Fruit fly (Drosophila melanogaster) whole organism, embryonic: Measurements from ENCODE around the gene MFS18.
A peak's percentile ranks its signal among the peaks of the same experiment; 100 is the strongest.

ENCODE experiments used
- C15 ChIP-seq: fragments of 200-800 bp; sonication (Bioruptor generic); IDR thresholded peaks from 3 replicates; pipeline ENCODE4 v1.3.6; 2022; ENCODE audit warnings: missing biosample characterization, missing genetic modification characterization
- CG10462 ChIP-seq: fragments of 200-800 bp; sonication (Bioruptor generic); optimal IDR thresholded peaks from 2 replicates; lab custom pipeline; 2016; ENCODE audit warnings: missing biosample characterization, missing genetic modification characterization
- CG10959 ChIP-seq: fragments of 200-800 bp; sonication (Bioruptor generic); IDR thresholded peaks from 2 replicates; pipeline ENCODE4 v1.3.6; 2022; ENCODE audit warnings: missing biosample characterization, missing genetic modification characterization
- CG12659 ChIP-seq: fragments of 200-800 bp; sonication (Bioruptor generic); optimal IDR thresholded peaks from 3 replicates; lab custom pipeline; 2017; ENCODE audit warnings: mild to moderate bottlenecking, missing biosample characterization, missing genetic modification reagents, missing genetic modification characterization
- CG12942 ChIP-seq: fragments of 200-800 bp; sonication (Bioruptor generic); optimal IDR thresholded peaks from 3 replicates; lab custom pipeline; 2016; ENCODE audit warnings: missing biosample characterization, missing genetic modification characterization
- CG17186 ChIP-seq: fragments of 200-800 bp; sonication (Bioruptor generic); optimal IDR thresholded peaks from 3 replicates; lab custom pipeline; 2017; ENCODE audit warnings: missing biosample characterization, missing genetic modification reagents, missing genetic modification characterization
- CG18011 ChIP-seq: fragments of 200-800 bp; sonication (Bioruptor generic); optimal IDR thresholded peaks from 2 replicates; lab custom pipeline; 2017; ENCODE audit warnings: missing biosample characterization, missing genetic modification characterization, mild to moderate bottlenecking, moderate library complexity, missing genotype
- CG18764 ChIP-seq: fragments of 200-800 bp; sonication (Bioruptor generic); optimal IDR thresholded peaks from 3 replicates; lab custom pipeline; 2016; ENCODE audit warnings: missing biosample characterization, missing genetic modification characterization
- CG33213 ChIP-seq: fragments of 200-800 bp; sonication (Bioruptor generic); optimal IDR thresholded peaks from 3 replicates; lab custom pipeline; 2016; ENCODE audit warnings: missing biosample characterization, missing genetic modification characterization
- CG3407 ChIP-seq: fragments of 200-800 bp; sonication (Bioruptor generic); optimal IDR thresholded peaks from 2 replicates; lab custom pipeline; 2018; ENCODE audit warnings: missing biosample characterization, mild to moderate bottlenecking, missing genetic modification characterization
- CG3726 ChIP-seq: fragments of 200-800 bp; sonication (Bioruptor generic); IDR thresholded peaks from 3 replicates; pipeline ENCODE4, ENCODE4 v1.3.6; 2022; ENCODE audit warnings: missing biosample characterization, missing genetic modification characterization
- CG3995 ChIP-seq: fragments of 200-800 bp; sonication (Bioruptor generic); optimal IDR thresholded peaks from 3 replicates; lab custom pipeline; 2016; ENCODE audit warnings: missing biosample characterization, missing genetic modification characterization
- CG4360 ChIP-seq: fragments of 200-800 bp; sonication (Bioruptor generic); IDR thresholded peaks from 2 replicates; pipeline ENCODE4 v1.3.6; 2022; ENCODE audit warnings: missing biosample characterization, missing genetic modification characterization
- CG4730 ChIP-seq: fragments of 200-800 bp; sonication (Bioruptor generic); IDR thresholded peaks from 2 replicates; pipeline ENCODE4 v1.3.6; 2022; ENCODE audit warnings: missing biosample characterization, missing genetic modification characterization
- CG6683 ChIP-seq: fragments of 200-800 bp; sonication (Bioruptor generic); optimal IDR thresholded peaks from 2 replicates; lab custom pipeline; 2017; ENCODE audit warnings: missing biosample characterization, mild to moderate bottlenecking, missing genetic modification characterization, missing genetic modification reagents
- CG7786 ChIP-seq: fragments of 200-800 bp; sonication (Bioruptor generic); optimal IDR thresholded peaks from 2 replicates; lab custom pipeline; 2016; ENCODE audit warnings: missing biosample characterization, missing genetic modification characterization
- CG7987 ChIP-seq: fragments of 200-800 bp; sonication (Bioruptor generic); optimal IDR thresholded peaks from 2 replicates; lab custom pipeline; 2018; ENCODE audit warnings: missing biosample characterization, mild to moderate bottlenecking, missing genetic modification characterization, moderate library complexity
- CG8281 ChIP-seq: fragments of 200-800 bp; sonication (Bioruptor generic); optimal IDR thresholded peaks from 2 replicates; lab custom pipeline; 2018; ENCODE audit warnings: missing biosample characterization, mild to moderate bottlenecking, missing genetic modification characterization, moderate library complexity
- Camta ChIP-seq: fragments of 200-800 bp; sonication (Bioruptor generic); optimal IDR thresholded peaks from 2 replicates; lab custom pipeline; 2016; ENCODE audit warnings: missing biosample characterization, missing genetic modification characterization
- CoRest ChIP-seq: fragments of 200-800 bp; sonication (Bioruptor generic); optimal IDR thresholded peaks from 3 replicates; lab custom pipeline; 2018; ENCODE audit warnings: missing biosample characterization, mild to moderate bottlenecking, missing genetic modification characterization, moderate library complexity
- Dek ChIP-seq: fragments of 200-800 bp; sonication (Bioruptor generic); optimal IDR thresholded peaks from 3 replicates; lab custom pipeline; 2019; ENCODE audit warnings: missing biosample characterization, mild to moderate bottlenecking, missing genetic modification characterization, moderate library complexity
- Ets97D ChIP-seq: fragments of 200-800 bp; sonication (Bioruptor generic); optimal IDR thresholded peaks from 3 replicates; lab custom pipeline; 2016; ENCODE audit warnings: missing biosample characterization, missing genetic modification characterization
- GATAe ChIP-seq: fragments of 200-800 bp; sonication (Bioruptor generic); conservative IDR thresholded peaks from 2 replicates; pipeline ENCODE4 v1.3.6; 2022; ENCODE audit warnings: missing biosample characterization, missing genetic modification characterization
- Hmr ChIP-seq: fragments of 200-800 bp; sonication (Bioruptor generic); optimal IDR thresholded peaks from 3 replicates; lab custom pipeline; 2017; ENCODE audit warnings: mild to moderate bottlenecking, missing biosample characterization, missing genetic modification reagents, missing genetic modification characterization
- Hr51 ChIP-seq, 2 experiments: fragments of 200-800 bp; sonication (Bioruptor generic); optimal IDR thresholded peaks; 2 replicates in 1 of 2; 3 replicates in 1 of 2; lab custom pipeline; 2016 to 2018; ENCODE audit warnings: missing biosample characterization in 2 of 2, missing genetic modification characterization in 2 of 2, mild to moderate bottlenecking in 1 of 2, moderate library complexity in 1 of 2
- Lim3 ChIP-seq: fragments of 200-800 bp; sonication (Bioruptor generic); IDR thresholded peaks from 2 replicates; pipeline ENCODE4 v1.3.6; 2022; ENCODE audit warnings: missing biosample characterization, missing genetic modification characterization
- MBD-R2 ChIP-seq: fragments of 200-800 bp; sonication (Bioruptor generic); IDR thresholded peaks from 2 replicates; pipeline ENCODE4 v1.3.6; 2022; ENCODE audit warnings: missing biosample characterization, missing genetic modification characterization
- MESR4 ChIP-seq: fragments of 200-800 bp; sonication (Bioruptor generic); optimal IDR thresholded peaks from 2 replicates; lab custom pipeline; 2018; ENCODE audit warnings: missing biosample characterization, mild to moderate bottlenecking, missing genetic modification characterization, moderate library complexity
- Mes4 ChIP-seq: fragments of 200-800 bp; sonication (Bioruptor generic); optimal IDR thresholded peaks from 2 replicates; lab custom pipeline; 2016; ENCODE audit warnings: missing biosample characterization, missing genetic modification characterization
- Oli ChIP-seq: fragments of 200-800 bp; sonication (Bioruptor generic); optimal IDR thresholded peaks from 2 replicates; lab custom pipeline; 2018; ENCODE audit warnings: missing biosample characterization, mild to moderate bottlenecking, missing genetic modification characterization, moderate library complexity
- PHDP ChIP-seq: fragments of 200-800 bp; sonication (Bioruptor generic); optimal IDR thresholded peaks from 3 replicates; lab custom pipeline; 2018; ENCODE audit warnings: missing biosample characterization, mild to moderate bottlenecking, missing genetic modification characterization, moderate library complexity
- Sin3A ChIP-seq: fragments of >200 bp; optimal IDR thresholded peaks from 2 replicates; lab custom pipeline; 2018
- Sry-δ ChIP-seq: fragments of 200-800 bp; sonication (Bioruptor generic); optimal IDR thresholded peaks from 2 replicates; lab custom pipeline; 2016; ENCODE audit warnings: missing biosample characterization, missing genetic modification characterization
- abd-A ChIP-seq: fragments of 200-800 bp; sonication (Bioruptor generic); optimal IDR thresholded peaks from 3 replicates; lab custom pipeline; 2019; ENCODE audit warnings: missing biosample characterization, mild to moderate bottlenecking, missing genetic modification characterization, moderate library complexity
- ato ChIP-seq: fragments of 200-800 bp; sonication (Bioruptor generic); IDR thresholded peaks from 2 replicates; pipeline ENCODE4 v1.3.6; 2022; ENCODE audit warnings: missing biosample characterization, missing genetic modification characterization; ENCODE audit not compliant: partially characterized antibody
- bowl ChIP-seq: fragments of 200-800 bp; sonication (Bioruptor generic); IDR thresholded peaks from 2 replicates; pipeline ENCODE4 v1.3.6; 2022; ENCODE audit warnings: missing biosample characterization, missing genetic modification characterization
- btn ChIP-seq: fragments of 200-800 bp; sonication (Bioruptor generic); optimal IDR thresholded peaks from 2 replicates; lab custom pipeline; 2016; ENCODE audit warnings: missing biosample characterization, missing genetic modification characterization
- corto ChIP-seq: fragments of 200-800 bp; sonication (Bioruptor generic); optimal IDR thresholded peaks from 2 replicates; lab custom pipeline; 2016; ENCODE audit warnings: missing biosample characterization, mild to moderate bottlenecking, missing genetic modification characterization, moderate library complexity
- danr ChIP-seq: fragments of 200-800 bp; sonication (Bioruptor generic); IDR thresholded peaks from 2 replicates; pipeline ENCODE4 v1.3.6; 2022; ENCODE audit warnings: missing biosample characterization, missing genetic modification characterization
- eyg ChIP-seq: fragments of 200-800 bp; sonication (Bioruptor generic); optimal IDR thresholded peaks from 3 replicates; lab custom pipeline; 2016; ENCODE audit warnings: missing biosample characterization, missing genetic modification characterization
- fd3F ChIP-seq: fragments of 200-800 bp; sonication (Bioruptor generic); optimal IDR thresholded peaks from 2 replicates; lab custom pipeline; 2018; ENCODE audit warnings: missing biosample characterization, mild to moderate bottlenecking, missing genetic modification characterization, moderate library complexity
- gsb-n ChIP-seq: fragments of 200-800 bp; sonication (Bioruptor generic); optimal IDR thresholded peaks from 3 replicates; lab custom pipeline; 2018; ENCODE audit warnings: missing biosample characterization, mild to moderate bottlenecking, missing genetic modification characterization
- hbn ChIP-seq: fragments of 200-800 bp; sonication (Bioruptor generic); IDR thresholded peaks from 2 replicates; pipeline ENCODE4 v1.3.6; 2022; ENCODE audit warnings: missing biosample characterization, missing genetic modification characterization; ENCODE audit not compliant: partially characterized antibody
- kah ChIP-seq: fragments of 200-800 bp; sonication (Bioruptor generic); optimal IDR thresholded peaks from 2 replicates; lab custom pipeline; 2018; ENCODE audit warnings: missing biosample characterization, mild to moderate bottlenecking, missing genetic modification characterization
- klu ChIP-seq: fragments of 200-800 bp; sonication (Bioruptor generic); IDR thresholded peaks from 2 replicates; pipeline ENCODE4 v1.3.6; 2022; ENCODE audit warnings: missing biosample characterization, missing genetic modification characterization
- kni ChIP-seq: fragments of 200-800 bp; sonication (Bioruptor generic); optimal IDR thresholded peaks from 3 replicates; lab custom pipeline; 2017; ENCODE audit warnings: mild to moderate bottlenecking, missing biosample characterization, missing genetic modification reagents, missing genetic modification characterization
- odd ChIP-seq: fragments of 200-800 bp; sonication (Bioruptor generic); optimal IDR thresholded peaks from 2 replicates; lab custom pipeline; 2017; ENCODE audit warnings: missing biosample characterization, mild to moderate bottlenecking, missing genetic modification characterization
- pzg ChIP-seq: fragments of 200-800 bp; sonication (Bioruptor generic); optimal IDR thresholded peaks from 3 replicates; lab custom pipeline; 2018; ENCODE audit warnings: missing biosample characterization, mild to moderate bottlenecking, missing genetic modification characterization, moderate library complexity
- sna ChIP-seq: fragments of 200-800 bp; sonication (Bioruptor generic); IDR thresholded peaks from 2 replicates; pipeline ENCODE4 v1.3.6; 2022; ENCODE audit warnings: missing biosample characterization, missing genetic modification characterization; ENCODE audit not compliant: partially characterized antibody
- trem ChIP-seq: fragments of 200-800 bp; optimal IDR thresholded peaks from 3 replicates; lab custom pipeline; 2019; ENCODE audit warnings: missing biosample characterization, mild to moderate bottlenecking, missing genetic modification characterization, moderate library complexity
- ttk ChIP-seq: fragments of 200-800 bp; sonication (Bioruptor generic); IDR thresholded peaks from 2 replicates; pipeline ENCODE4 v2.1.2; 2022; ENCODE audit warnings: missing biosample characterization, missing genetic modification characterization

The MFS18 gene

DNA sequence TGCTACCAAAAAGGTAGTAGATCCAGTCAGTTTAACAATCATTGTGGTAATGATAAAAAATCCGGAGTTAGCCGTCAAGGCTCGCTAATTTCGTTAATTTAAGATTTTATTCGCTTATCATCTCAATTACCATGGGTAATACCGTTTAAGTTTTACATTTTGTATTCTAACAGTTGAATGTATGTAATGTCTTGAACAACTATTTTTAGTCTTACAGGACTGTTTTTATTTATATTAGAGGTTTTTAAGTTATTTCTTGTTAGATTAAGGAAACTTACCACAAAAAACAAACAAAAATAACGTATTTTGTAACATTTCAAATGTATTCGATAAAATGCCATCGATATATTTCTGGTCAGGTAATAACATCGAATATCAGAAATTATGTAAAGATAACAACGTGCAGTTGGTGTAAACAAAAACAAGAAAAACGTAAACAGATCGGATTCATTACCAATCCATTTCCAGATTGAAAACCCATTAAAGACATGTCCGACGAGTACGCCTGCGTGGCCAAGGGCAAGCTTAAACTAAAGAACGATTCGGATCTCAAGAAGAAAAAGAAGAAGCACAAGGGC, 6.3 kb downstream of the MFS18 start, which contains the start of the genes Sfp24F and CG15432 (continued):
- TF ChIP-seq gsb-n (tag; lab: Kevin White, UChicago): no peak
- TF ChIP-seq CG18764 (GFP tag; lab: Kevin White, UChicago): no peak
- TF ChIP-seq kah (GFP tag; lab: Kevin White, UChicago): no peak
- no peak for TF ChIP-seq CG18011 (GFP tag; lab: Kevin White, UChicago)
- TF ChIP-seq CG17186 (GFP tag; lab: Kevin White, UChicago): no peak
- TF ChIP-seq CG3407 (GFP tag; lab: Kevin White, UChicago): no peak
- peak; percentile 51 for TF ChIP-seq Sry-δ
- no peak for TF ChIP-seq CG3726 (GFP tag; lab: Robert Waterston, UW)
- no peak for TF ChIP-seq kni (GFP tag; lab: Kevin White, UChicago)
- TF ChIP-seq trem (tag; lab: Kevin White, UChicago): peak; percentile 43
- TF ChIP-seq klu (GFP tag; lab: Robert Waterston, UW): no peak
- TF ChIP-seq CG4730: no peak
- peak; percentile 30 for TF ChIP-seq MESR4 (GFP tag; lab: Kevin White, UChicago)
- no peak for TF ChIP-seq GATAe
- peak; percentile 56 for TF ChIP-seq pzg (GFP tag; lab: Kevin White, UChicago)
- TF ChIP-seq bowl (GFP tag; lab: Robert Waterston, UW): no peak
- no peak for TF ChIP-seq btn (GFP tag; lab: Kevin White, UChicago)
- no peak for TF ChIP-seq corto (GFP tag; lab: Kevin White, UChicago)
- peak; percentile 87 for TF ChIP-seq MBD-R2 (GFP tag; lab: Robert Waterston, UW)
- TF ChIP-seq Camta (GFP tag; lab: Kevin White, UChicago): no peak
- no peak for TF ChIP-seq CG4360 (GFP tag; lab: Robert Waterston, UW)
- TF ChIP-seq ato (GFP tag; lab: Robert Waterston, UW): 0 out of 2 replicates have a peak, but pooled peaks have one; percentile 11
- TF ChIP-seq PHDP (tag; lab: Kevin White, UChicago): no peak
- TF ChIP-seq hbn (GFP tag; lab: Robert Waterston, UW): peak; percentile 46
- TF ChIP-seq abd-A (tag; lab: Kevin White, UChicago): no peak
- TF ChIP-seq Ets97D (GFP tag; lab: Kevin White, UChicago): peak; percentile 8
- TF ChIP-seq Mes4: no peak
- no peak for TF ChIP-seq ttk
- TF ChIP-seq CG12659 (GFP tag; lab: Kevin White, UChicago): peak; percentile 8
- no peak for TF ChIP-seq Hr51 (GFP tag; optimal IDR thresholded peaks at IDR 0.05; lab: Kevin White, UChicago)
- no peak for TF ChIP-seq Lim3 (GFP tag; lab: Robert Waterston, UW)
- no peak for TF ChIP-seq Dek (tag; lab: Kevin White, UChicago)
- no peak for TF ChIP-seq CoRest
- TF ChIP-seq eyg (GFP tag; lab: Kevin White, UChicago): no peak
- no peak for TF ChIP-seq C15
- TF ChIP-seq odd (GFP tag; lab: Kevin White, UChicago): no peak
- no peak for TF ChIP-seq CG6683 (GFP tag; lab: Kevin White, UChicago)
- no peak for TF ChIP-seq Sin3A
- TF ChIP-seq CG10959 (GFP tag; lab: Robert Waterston, UW): no peak
- no peak for TF ChIP-seq CG12942 (GFP tag; lab: Kevin White, UChicago)
- TF ChIP-seq CG8281 (tag; lab: Kevin White, UChicago): no peak
- no peak for TF ChIP-seq CG7987 (GFP tag; lab: Kevin White, UChicago)
- TF ChIP-seq CG7786 (GFP tag; lab: Kevin White, UChicago): no peak
- no peak for TF ChIP-seq Oli (tag; lab: Kevin White, UChicago)
- TF ChIP-seq danr (GFP tag; lab: Robert Waterston, UW): no peak
- no peak for TF ChIP-seq Hmr
- no peak for TF ChIP-seq CG3995 (GFP tag; lab: Kevin White, UChicago)
- no peak for TF ChIP-seq sna (GFP tag; lab: Robert Waterston, UW)
- no peak for TF ChIP-seq CG10462 (GFP tag; lab: Kevin White, UChicago)
- no peak for TF ChIP-seq fd3F
- no peak for TF ChIP-seq CG33213 (GFP tag; lab: Kevin White, UChicago)
